Worm (Caenorhabditis elegans) whole organism, dauer: ENCODE measurements around the gene ccm-3.

Source experiments
- unc-62 ChIP-seq: sonication (generic microtip); optimal IDR thresholded peaks from 2 replicates; lab custom pipeline; 2017; ENCODE audit warnings: missing biosample characterization, missing genetic modification reagents, missing genetic modification characterization

The ccm-3 gene

DNA sequence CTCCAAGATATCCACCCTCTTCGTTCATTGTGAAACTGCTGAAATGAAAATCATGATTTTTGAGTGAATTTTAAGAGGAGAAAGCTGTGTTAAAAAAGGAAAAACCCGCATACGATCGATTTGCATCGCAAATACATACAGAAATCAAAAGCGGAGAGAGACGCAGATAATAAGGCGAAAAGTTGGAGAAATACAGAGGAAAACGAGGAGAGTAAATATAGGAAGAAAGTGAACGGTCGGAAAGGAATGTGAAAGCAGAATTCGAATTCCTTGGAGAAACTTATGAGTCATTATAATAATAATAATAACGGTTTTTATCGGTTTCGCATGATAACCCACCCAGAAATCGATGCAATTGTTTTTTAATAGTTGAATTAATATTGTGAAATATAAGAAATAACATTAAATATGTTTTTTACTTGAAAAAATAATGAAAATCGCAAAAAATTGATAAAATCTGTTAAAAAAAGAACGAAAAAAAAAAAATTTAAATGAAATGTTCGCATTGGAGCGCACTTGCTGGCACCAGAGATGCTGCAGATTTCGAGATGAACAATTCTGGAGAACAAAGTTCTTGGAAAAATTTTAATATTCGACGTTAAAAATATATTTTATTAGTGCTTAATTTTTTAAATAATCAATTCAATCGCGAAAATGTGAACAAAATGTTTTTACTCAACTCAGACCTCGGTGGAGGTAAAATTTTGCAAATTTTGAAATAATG is at the start of gene ccm-3:
Gene ccm-3, minus strand, starts transcription at position 38 of the 724 bp plus-strand sequence.
- TF ChIP-seq unc-62 (GFP tag; lab: Kevin White, UChicago), result no peak

DNA sequence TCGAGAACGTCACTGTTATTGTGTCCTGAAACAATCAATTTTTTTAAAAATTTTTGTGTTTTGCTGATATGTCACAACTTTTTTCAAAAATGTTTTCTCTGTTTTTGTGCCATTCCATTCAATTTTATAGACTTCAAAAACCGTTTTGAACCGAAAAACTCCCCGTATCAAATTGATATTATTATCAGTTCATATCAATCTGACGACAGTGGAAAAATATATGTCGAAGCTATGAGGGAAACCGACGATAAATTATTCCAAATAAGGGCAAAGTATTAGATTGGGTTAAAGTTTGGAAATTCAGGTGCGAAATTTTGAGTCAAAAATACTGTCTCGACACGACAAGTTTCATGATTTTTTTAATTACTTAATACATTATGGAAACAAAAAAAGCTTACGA is 49.3 kb upstream of the ccm-3 start:
- no peak for TF ChIP-seq unc-62 (GFP tag; lab: Kevin White, UChicago)

DNA sequence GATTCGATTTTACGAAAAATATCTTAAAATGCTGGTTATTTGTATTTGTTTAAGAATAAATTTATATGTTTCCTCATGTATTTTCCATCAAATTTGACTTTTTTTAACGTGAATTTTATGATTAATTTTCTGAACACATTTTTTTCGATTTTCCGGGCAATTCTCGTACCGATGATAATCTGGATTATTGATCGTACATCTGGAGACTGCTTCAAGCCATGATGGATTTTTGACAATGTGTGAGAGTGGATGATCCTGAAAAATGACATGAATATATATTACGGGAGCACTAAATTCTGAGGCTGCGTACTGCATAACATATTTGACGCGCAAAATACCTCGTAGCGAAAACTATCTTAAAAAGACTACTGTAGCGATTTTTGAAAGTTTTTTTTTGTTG is 47.4 kb upstream of the ccm-3 start:
- no peak for TF ChIP-seq unc-62 (GFP tag; lab: Kevin White, UChicago)

DNA sequence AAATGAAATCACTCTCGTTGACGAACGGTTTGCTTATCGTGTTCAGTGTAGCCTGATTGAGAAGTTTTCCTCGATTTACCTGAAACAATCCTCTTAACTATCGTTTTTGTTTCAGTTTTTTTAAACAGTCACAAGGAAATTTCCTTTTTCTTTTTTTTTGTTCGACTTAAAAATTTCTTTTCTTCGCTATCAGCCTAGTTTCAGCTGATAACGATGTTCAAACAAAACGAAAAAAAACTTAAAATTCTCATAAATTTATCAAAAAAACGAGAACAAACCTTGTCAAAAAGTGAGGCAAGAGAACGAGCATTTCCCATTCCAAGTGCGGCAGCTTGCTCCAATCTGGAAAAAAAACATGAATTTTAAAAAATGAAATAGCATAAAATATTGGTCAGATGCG is 46.5 kb upstream of the ccm-3 start:
- no peak for TF ChIP-seq unc-62 (GFP tag; lab: Kevin White, UChicago)

DNA sequence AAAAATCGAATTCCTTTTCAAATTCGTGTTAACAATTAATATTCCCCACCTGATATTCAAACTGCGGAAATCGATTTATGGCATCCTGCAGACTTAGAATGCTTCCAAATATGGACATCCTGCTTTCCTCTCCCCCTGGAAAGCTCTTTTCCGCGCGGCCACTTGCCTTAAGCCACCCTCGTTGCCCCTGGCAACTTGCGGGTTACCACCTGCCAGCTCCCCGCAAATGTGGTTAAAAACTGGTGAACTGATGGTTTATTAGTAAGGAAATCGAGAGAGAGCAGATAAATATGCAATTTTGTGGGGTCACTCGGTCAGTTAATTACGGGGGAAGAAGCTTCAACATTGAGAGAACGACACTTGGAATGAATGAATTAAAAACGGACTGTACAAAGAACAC is 45.0 kb upstream of the ccm-3 start, which contains the start of gene nphp-1:
Gene nphp-1, minus strand, starts transcription at position 145 of the 400 bp plus-strand sequence.
- no peak for TF ChIP-seq unc-62 (GFP tag; lab: Kevin White, UChicago)

DNA sequence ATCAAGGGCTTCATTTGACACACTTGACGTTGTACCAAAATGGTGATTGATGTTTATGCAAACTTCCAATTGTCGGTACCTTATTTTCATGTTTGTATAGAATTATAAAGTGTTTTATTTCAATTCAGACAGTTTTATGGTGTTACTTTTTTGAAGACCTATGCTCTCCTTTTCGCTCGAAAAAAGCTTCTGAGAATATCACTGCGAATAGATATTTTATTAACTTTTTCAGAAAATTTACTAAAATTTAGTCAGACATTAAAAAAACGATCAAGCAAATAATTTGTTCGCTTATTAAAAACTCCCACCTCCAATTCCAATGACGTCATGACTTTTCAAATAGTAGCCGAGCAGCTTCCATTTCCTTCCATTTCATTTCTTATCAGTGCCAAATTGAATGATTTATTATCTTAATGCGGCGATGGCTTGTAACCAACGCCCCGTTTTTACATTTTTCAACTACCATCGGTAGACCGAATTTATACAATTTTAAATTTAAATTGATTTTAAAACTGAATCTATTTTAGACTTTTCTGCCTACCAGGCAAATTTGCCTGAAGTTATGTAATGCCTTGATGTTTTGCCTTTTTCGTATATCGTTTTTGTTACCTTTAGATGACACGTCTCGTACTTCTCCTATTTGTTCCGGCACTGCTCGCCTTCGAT is 40.0 kb upstream of the ccm-3 start, which contains the start of gene M28.10:
Gene M28.10, plus strand, starts transcription at position 616 of the 666 bp plus-strand sequence.
- TF ChIP-seq unc-62 (GFP tag; lab: Kevin White, UChicago), result no peak

DNA sequence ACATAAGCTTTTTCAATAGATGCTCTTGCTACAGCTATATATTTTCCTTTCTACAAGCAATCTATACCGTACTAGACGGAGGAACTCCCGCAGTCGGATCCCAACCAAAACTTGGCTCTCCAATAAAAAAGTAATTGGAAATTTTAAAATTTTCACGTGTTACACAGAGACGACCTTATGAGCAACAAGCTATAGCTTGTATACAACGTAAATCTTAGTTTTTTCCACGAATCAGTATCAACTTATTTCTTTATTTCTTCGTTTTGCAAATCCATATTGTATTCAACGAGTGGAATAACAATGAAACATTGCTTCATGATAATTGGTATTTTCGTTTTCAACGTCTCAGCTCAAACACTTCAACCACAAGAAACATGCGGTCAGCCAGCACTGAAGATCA is 36.3 kb upstream of the ccm-3 start, which contains the start of gene M28.4:
Gene M28.4, plus strand, starts transcription at position 301 of the 400 bp plus-strand sequence.
- no peak for TF ChIP-seq unc-62 (GFP tag; lab: Kevin White, UChicago)

DNA sequence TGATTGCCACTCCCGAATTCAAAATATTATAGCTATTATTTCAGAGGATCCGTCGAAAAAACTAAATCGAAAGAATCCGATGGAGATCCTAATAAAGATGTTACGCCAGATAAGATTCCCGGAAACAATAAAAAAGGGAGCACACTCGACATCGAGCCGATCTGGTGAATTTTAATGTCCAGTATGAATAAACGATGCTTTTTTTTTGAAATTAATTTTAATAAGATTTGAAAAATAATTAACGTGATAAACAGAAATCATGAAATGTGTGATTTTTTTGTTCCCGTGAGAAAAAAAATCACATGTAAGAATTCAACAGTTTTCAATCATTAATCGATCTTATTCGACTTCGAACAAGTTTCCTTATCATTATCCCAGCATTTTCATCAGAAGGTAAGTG is 32.0 kb upstream of the ccm-3 start, which contains the start of gene M28.9:
Gene M28.9, plus strand, starts transcription at position 301 of the 400 bp plus-strand sequence.
- TF ChIP-seq unc-62 (GFP tag; lab: Kevin White, UChicago), result no peak

DNA sequence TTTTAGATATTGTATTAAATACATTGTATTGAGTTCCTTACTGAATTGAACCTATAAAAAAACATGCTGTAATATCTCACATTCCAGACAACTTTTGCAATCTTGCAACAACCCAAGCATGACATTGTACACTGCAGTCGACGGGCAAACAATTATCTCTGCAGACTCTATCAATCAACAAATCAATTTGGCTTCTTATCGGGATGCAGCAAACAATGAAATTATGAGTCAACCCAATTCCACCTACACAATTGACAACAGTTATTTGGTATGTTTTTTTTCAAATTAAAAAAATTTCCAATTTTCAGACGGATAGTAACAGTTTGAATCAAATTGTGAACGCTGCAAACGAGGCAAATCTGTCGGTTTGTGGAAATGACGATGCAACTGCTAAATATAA is 23.9 kb upstream of the ccm-3 start:
- no peak for TF ChIP-seq unc-62 (GFP tag; lab: Kevin White, UChicago)

DNA sequence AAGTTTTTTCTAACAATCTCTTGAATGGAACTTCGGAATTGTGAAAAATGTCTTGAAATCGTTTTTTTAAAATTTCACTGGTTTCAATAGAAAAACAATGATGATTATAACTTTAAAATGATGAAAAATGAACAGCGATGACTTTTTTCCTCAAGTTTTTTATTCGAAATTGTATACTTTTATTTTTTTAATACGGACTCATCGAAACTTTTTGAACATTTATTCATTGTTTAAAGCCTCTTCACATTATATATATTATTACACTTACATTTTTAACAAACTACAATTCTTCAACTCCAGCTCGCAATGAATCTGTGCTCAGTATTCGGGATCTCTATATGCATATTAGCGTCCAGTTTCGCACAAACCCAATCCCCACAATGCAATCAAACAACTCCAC is 20.9 kb upstream of the ccm-3 start, which contains the start of gene M28.8:
Gene M28.8, plus strand, starts transcription at position 301 of the 400 bp plus-strand sequence.
- TF ChIP-seq unc-62 (GFP tag; lab: Kevin White, UChicago), result no peak

DNA sequence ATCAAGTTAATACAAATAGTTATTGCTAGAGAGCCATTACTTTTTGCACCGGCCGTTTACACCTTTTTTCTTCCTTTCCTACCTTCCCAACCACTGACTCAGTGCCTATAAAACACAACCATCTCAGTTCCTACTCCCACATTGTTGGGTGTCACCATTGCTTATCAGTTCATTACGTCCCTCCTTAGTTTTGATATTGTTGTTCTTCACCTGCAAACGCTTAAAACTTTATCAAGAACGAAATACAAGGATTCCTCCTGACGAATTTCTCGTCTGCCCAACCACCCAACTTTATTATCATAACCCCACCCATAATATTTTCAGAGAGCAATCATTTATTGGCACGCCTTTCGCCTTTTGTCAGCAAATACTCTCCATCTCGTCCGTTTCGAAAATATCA is 20.0 kb upstream of the ccm-3 start:
- no peak for TF ChIP-seq unc-62 (GFP tag; lab: Kevin White, UChicago)

DNA sequence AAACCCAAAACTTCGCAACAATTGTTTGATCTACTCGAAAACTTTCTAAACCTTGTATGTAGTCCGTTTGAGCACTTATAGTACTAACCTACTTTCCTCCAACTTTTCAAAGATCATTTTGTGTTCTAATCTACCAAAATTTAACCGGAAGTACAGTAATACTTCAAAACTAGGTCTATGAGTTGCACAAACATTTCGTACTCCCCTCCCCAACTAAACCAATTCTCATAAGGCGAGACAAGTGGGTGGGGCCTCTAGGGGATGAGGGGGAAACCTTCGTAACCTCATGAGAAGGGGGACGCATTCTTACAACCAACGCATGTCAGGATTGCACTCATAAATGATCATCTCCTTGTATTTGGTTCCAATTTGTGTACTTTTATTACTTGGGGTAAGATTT is 14.9 kb upstream of the ccm-3 start, which contains the start of gene cutl-9:
Gene cutl-9, plus strand, starts transcription at position 301 of the 400 bp plus-strand sequence.
- TF ChIP-seq unc-62 (GFP tag; lab: Kevin White, UChicago), result no peak

DNA sequence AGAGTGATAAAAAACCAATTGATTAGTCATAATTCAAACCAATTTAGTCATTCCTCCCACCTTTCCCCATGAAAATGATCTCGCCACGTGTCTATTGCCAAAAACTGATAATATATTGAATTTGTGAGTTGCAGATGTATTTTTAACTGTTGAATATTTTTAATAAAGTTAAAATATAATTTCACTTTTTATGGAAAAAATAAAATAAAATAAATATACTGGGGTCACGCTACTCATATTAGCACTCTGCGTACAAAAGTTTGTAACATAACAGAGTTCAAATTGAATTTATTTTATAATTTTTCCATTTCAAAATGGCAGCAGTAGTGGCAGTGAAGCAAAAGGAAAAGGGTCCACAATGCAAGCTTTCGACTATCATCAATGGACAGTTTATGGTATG is 11.1 kb upstream of the ccm-3 start, which contains the start of gene C14A4.13:
Gene C14A4.13, plus strand, starts transcription at position 301 of the 400 bp plus-strand sequence.
- TF ChIP-seq unc-62 (GFP tag; lab: Kevin White, UChicago), result no peak

DNA sequence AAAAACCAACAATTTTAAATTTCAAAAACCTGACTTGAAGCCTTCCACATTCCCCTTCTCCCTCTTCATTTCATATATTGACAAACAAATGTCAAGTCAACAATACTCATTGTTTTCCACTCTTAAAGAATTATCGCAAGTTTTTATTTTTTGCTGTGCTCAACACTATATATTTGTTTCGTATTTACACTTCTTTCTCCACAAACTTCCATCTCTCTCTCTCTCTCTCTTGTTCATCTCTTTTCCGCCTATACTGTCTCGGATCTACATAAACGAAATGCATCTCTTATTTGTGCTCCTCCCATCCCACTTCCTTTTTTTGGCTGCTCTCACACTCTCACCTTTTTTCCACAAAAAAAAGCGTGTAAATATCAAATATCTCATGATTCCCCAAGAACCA is 5.7 kb upstream of the ccm-3 start, which contains the start of gene C14A4.12:
Gene C14A4.12, plus strand, starts transcription at position 301 of the 400 bp plus-strand sequence.
- TF ChIP-seq unc-62 (GFP tag; lab: Kevin White, UChicago), result no peak

DNA sequence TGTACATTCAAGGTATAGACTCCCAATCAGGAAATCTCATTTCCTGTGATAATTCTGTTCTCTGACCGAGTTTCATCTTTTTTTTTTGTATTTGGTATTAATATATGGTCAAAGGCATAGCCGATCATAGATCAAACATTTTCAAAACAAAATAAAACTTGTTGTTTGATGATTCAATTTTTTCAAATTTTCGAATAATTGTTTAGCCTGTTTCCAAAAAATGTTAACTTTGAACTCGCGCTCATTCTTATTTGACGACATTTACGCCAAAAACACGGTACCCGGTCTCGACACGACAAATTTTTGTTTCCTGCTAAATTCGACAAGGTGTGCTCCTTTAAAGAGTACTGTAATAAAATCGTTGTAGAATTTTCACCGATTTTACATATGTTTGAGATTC is 1.7 kb upstream of the ccm-3 start:
- TF ChIP-seq unc-62 (GFP tag; lab: Kevin White, UChicago), result no peak

DNA sequence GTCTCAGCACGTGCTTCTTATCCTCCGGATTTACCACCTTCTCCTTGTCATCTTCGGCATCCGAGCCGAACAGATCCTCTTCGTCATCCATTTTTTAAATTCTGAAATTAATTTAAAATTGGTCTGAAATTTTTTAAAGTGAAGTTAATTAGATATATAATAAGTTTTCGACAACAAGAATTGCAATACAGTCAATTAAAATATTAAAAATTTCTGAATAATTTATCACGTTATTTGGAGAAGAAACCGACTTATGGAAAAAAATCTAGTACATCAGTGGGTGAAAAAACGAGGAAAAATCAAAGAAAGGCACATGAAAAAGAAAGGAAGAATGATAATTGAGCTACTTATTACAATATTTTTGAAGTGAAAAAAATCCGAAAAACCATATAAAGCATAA is 1.6 kb downstream of the ccm-3 start, which contains the start of gene taf-13:
Gene taf-13, minus strand, starts transcription at position 101 of the 400 bp plus-strand sequence.
- TF ChIP-seq unc-62 (GFP tag; lab: Kevin White, UChicago), result no peak
